Worm (Caenorhabditis elegans): Measurements from ENCODE around the gene fbxa-15.

- TF ChIP-seq pha-4 (tag; optimal IDR thresholded peaks at IDR 0.05), result no peak
- TF ChIP-seq R02D3.7 (tag; optimal IDR thresholded peaks at IDR 0.05), result no peak
- no peak for TF ChIP-seq nhr-28 (tag; optimal IDR thresholded peaks at IDR 0.05)
- TF ChIP-seq fkh-10 (GFP tag; optimal IDR thresholded peaks at IDR 0.05), result no peak
- TF ChIP-seq jun-1 (tag; optimal IDR thresholded peaks at IDR 0.05), result no peak
- TF ChIP-seq nhr-237 (tag; optimal IDR thresholded peaks at IDR 0.05), result no peak
- TF ChIP-seq unc-62 (GFP tag; optimal IDR thresholded peaks at IDR 0.05), result no peak
- TF ChIP-seq ceh-9 (tag; optimal IDR thresholded peaks at IDR 0.05), result no peak
Measured at ce11 chrIII:1349313-1349712, 27.9 kb upstream of the fbxa-15 start, which contains the start of gene fbxa-25.
